Fruit fly (Drosophila melanogaster) whole organism, adult: ENCODE results near the gene CG1542.

Experiments used
- CG12768 ChIP-seq: fragments of 200-800 bp; sonication (Bioruptor generic); optimal IDR thresholded peaks from 2 replicates; lab custom pipeline; 2017; ENCODE audit warnings: missing biosample characterization, missing genetic modification characterization, mild to moderate bottlenecking, moderate library complexity, missing genetic modification reagents
- CG14711 ChIP-seq: fragments of 200-800 bp; sonication (Bioruptor generic); optimal IDR thresholded peaks from 2 replicates; lab custom pipeline; 2018; ENCODE audit warnings: missing biosample characterization, mild to moderate bottlenecking, missing genetic modification characterization, moderate library complexity
- CG33017 ChIP-seq: fragments of 200-800 bp; sonication (Bioruptor generic); optimal IDR thresholded peaks from 2 replicates; lab custom pipeline; 2018; ENCODE audit warnings: missing biosample characterization, mild to moderate bottlenecking, missing genetic modification characterization, moderate library complexity
- CG7045 ChIP-seq: fragments of 200-800 bp; sonication (Bioruptor generic); optimal IDR thresholded peaks from 2 replicates; lab custom pipeline; 2017; ENCODE audit warnings: missing biosample characterization, mild to moderate bottlenecking, missing genetic modification characterization
- Crg-1 ChIP-seq: fragments of 200-800 bp; sonication (Bioruptor generic); optimal IDR thresholded peaks from 2 replicates; lab custom pipeline; 2016; ENCODE audit warnings: missing biosample characterization, missing genetic modification characterization
- cnc ChIP-seq, 2 experiments: fragments of >200 bp; optimal IDR thresholded peaks; 2 replicates each; lab custom pipeline; 2017
- kay ChIP-seq: fragments of 200-800 bp; sonication (Bioruptor generic); peaks from one replicate; lab custom pipeline; 2016; ENCODE audit warnings: missing biosample characterization, missing genetic modification characterization, borderline replicate concordance
- tj ChIP-seq: fragments of 200-800 bp; sonication (Bioruptor generic); optimal IDR thresholded peaks from 3 replicates; lab custom pipeline; 2017; ENCODE audit warnings: missing biosample characterization, mild to moderate bottlenecking, missing genetic modification characterization, moderate library complexity
- toe ChIP-seq: fragments of 200-800 bp; sonication (Bioruptor generic); optimal IDR thresholded peaks from 2 replicates; lab custom pipeline; 2016; ENCODE audit warnings: missing biosample characterization, missing genetic modification characterization

DNA sequence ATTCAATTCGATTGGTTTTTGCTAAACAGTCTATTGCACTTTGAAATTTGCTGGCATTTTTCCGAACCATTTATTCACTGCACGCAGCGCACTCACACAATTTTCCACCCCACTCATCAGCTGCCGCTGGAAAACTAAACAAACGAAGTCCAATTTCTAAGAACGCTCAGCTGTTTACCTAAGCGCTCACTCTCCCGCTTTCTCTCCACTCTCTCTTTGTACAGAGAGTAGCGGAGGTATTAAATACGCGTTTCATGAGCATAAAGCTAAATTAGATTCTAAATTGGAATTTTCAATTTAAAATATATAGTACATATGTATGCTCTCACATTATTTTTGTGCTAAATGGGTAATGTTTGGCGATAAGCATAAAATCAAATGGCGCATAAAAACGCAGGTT, 44.3 kb upstream of the CG1542 start, which contains the start of gene stops:
- peak; percentile 50 for TF ChIP-seq Crg-1
- peak; percentile 10 for TF ChIP-seq CG33017 (tag; lab: Kevin White, UChicago)
- no peak for TF ChIP-seq CG14711 (tag; lab: Kevin White, UChicago)
- TF ChIP-seq cnc (optimal IDR thresholded peaks at IDR 0.05; lab: Kevin White, UChicago), result no peak
- no peak for TF ChIP-seq tj (GFP tag; lab: Kevin White, UChicago)
- TF ChIP-seq CG7045 (GFP tag; lab: Kevin White, UChicago), result peak; percentile 84
- TF ChIP-seq CG12768 (GFP tag; lab: Kevin White, UChicago), result no peak
- TF ChIP-seq kay (GFP tag; lab: Kevin White, UChicago), result peak; percentile 74
- peak; percentile 76 for TF ChIP-seq toe (GFP tag; lab: Kevin White, UChicago)
